Fruit fly (Drosophila melanogaster) whole organism, embryonic: ENCODE results near the gene CG10481.

Experiments used
- Abd-B ChIP-seq: fragments of 200-800 bp; sonication (Bioruptor generic); optimal IDR thresholded peaks from 2 replicates; lab custom pipeline; 2018; ENCODE audit warnings: missing biosample characterization, mild to moderate bottlenecking, missing genetic modification characterization, moderate library complexity
- CG10147 ChIP-seq: fragments of 200-800 bp; sonication (Bioruptor generic); optimal IDR thresholded peaks from 2 replicates; lab custom pipeline; 2019; ENCODE audit warnings: missing biosample characterization, mild to moderate bottlenecking, missing genetic modification characterization, moderate library complexity
- CG10654 ChIP-seq: fragments of 200-800 bp; sonication (Bioruptor generic); optimal IDR thresholded peaks from 2 replicates; lab custom pipeline; 2016; ENCODE audit warnings: missing biosample characterization, missing genetic modification characterization
- CG11723 ChIP-seq: fragments of 200-800 bp; sonication (Bioruptor generic); optimal IDR thresholded peaks from 2 replicates; lab custom pipeline; 2017; ENCODE audit warnings: missing biosample characterization, mild to moderate bottlenecking, missing genetic modification characterization
- CG13123 ChIP-seq: fragments of 200-800 bp; sonication (Bioruptor generic); optimal IDR thresholded peaks from 2 replicates; lab custom pipeline; 2016; ENCODE audit warnings: missing biosample characterization, missing genetic modification characterization
- CG15514 ChIP-seq: fragments of 200-800 bp; sonication (Bioruptor generic); optimal IDR thresholded peaks from 3 replicates; lab custom pipeline; 2017; ENCODE audit warnings: missing biosample characterization, missing genetic modification characterization, mild to moderate bottlenecking, moderate library complexity, missing genetic modification reagents
- CG16863 ChIP-seq: fragments of 200-800 bp; sonication (Bioruptor generic); optimal IDR thresholded peaks from 3 replicates; lab custom pipeline; 2016; ENCODE audit warnings: missing biosample characterization, missing genetic modification characterization
- CG18262 ChIP-seq: fragments of 200-800 bp; optimal IDR thresholded peaks from 3 replicates; lab custom pipeline; 2019; ENCODE audit warnings: missing biosample characterization, mild to moderate bottlenecking, missing genetic modification characterization, moderate library complexity
- CG18599 ChIP-seq: fragments of 200-800 bp; sonication (Bioruptor generic); optimal IDR thresholded peaks from 3 replicates; lab custom pipeline; 2017; ENCODE audit warnings: missing biosample characterization, missing genetic modification characterization, mild to moderate bottlenecking, moderate library complexity, missing genetic modification reagents
- CG2129 ChIP-seq: fragments of 200-800 bp; sonication (Bioruptor generic); IDR thresholded peaks from 2 replicates; pipeline ENCODE4 v1.3.6; 2022; ENCODE audit warnings: missing biosample characterization, missing genetic modification characterization; ENCODE audit not compliant: partially characterized antibody
- CG32772 ChIP-seq: fragments of 200-800 bp; sonication (Bioruptor generic); IDR thresholded peaks from 2 replicates; pipeline ENCODE4 v1.3.6; 2022; ENCODE audit warnings: missing biosample characterization, missing genetic modification characterization
- CG3847 ChIP-seq: fragments of 200-800 bp; sonication (Bioruptor generic); IDR thresholded peaks from 2 replicates; pipeline ENCODE4 v1.3.6; 2022; ENCODE audit warnings: missing biosample characterization, missing genetic modification characterization
- CG4328 ChIP-seq: fragments of 200-800 bp; sonication (Bioruptor generic); optimal IDR thresholded peaks from 3 replicates; lab custom pipeline; 2017; ENCODE audit warnings: missing biosample characterization, missing genetic modification reagents, missing genetic modification characterization
- CG4404 ChIP-seq: fragments of 200-800 bp; sonication (Bioruptor generic); IDR thresholded peaks from 2 replicates; pipeline ENCODE4 v1.3.6; 2022; ENCODE audit warnings: missing biosample characterization, missing genetic modification characterization
- CG4424 ChIP-seq: fragments of 200-800 bp; sonication (Bioruptor generic); optimal IDR thresholded peaks from 3 replicates; lab custom pipeline; 2016; ENCODE audit warnings: missing biosample characterization, missing genetic modification characterization
- CG4854 ChIP-seq: fragments of 200-800 bp; sonication (Bioruptor generic); optimal IDR thresholded peaks from 2 replicates; lab custom pipeline; 2016; ENCODE audit warnings: missing biosample characterization, missing genetic modification characterization, inconsistent platforms
- CG6175 ChIP-seq: fragments of 200-800 bp; sonication (Bioruptor generic); IDR thresholded peaks from 3 replicates; pipeline ENCODE4 v1.3.6; 2022; ENCODE audit warnings: missing biosample characterization, missing genetic modification characterization
- CG6654 ChIP-seq: fragments of 200-800 bp; sonication (Bioruptor generic); optimal IDR thresholded peaks from 2 replicates; lab custom pipeline; 2017; ENCODE audit warnings: missing biosample characterization, mild to moderate bottlenecking, missing genetic modification characterization
- CG9797 ChIP-seq: fragments of 200-800 bp; sonication (Bioruptor generic); optimal IDR thresholded peaks from 3 replicates; lab custom pipeline; 2018; ENCODE audit warnings: missing biosample characterization, mild to moderate bottlenecking, missing genetic modification characterization
- CTCF ChIP-seq: fragments of 200-800 bp; sonication (Bioruptor generic); optimal IDR thresholded peaks from 2 replicates; lab custom pipeline; 2017; ENCODE audit warnings: missing biosample characterization, mild to moderate bottlenecking, missing genetic modification characterization, moderate library complexity
- D19B ChIP-seq: fragments of 200-800 bp; sonication (Bioruptor generic); optimal IDR thresholded peaks from 2 replicates; lab custom pipeline; 2017; ENCODE audit warnings: missing biosample characterization, mild to moderate bottlenecking, missing genetic modification characterization
- Dad ChIP-seq: fragments of 200-800 bp; sonication (Bioruptor generic); optimal IDR thresholded peaks from 3 replicates; lab custom pipeline; 2016; ENCODE audit warnings: missing biosample characterization, missing genetic modification characterization
- Elba2 ChIP-seq: fragments of 200-800 bp; sonication (Bioruptor generic); optimal IDR thresholded peaks from 3 replicates; lab custom pipeline; 2016; ENCODE audit warnings: missing biosample characterization, missing genetic modification characterization
- Fer1 ChIP-seq: fragments of 200-800 bp; sonication (Bioruptor generic); optimal IDR thresholded peaks from 2 replicates; lab custom pipeline; 2017; ENCODE audit warnings: missing biosample characterization, mild to moderate bottlenecking, missing genetic modification characterization
- GATAe ChIP-seq: fragments of 200-800 bp; sonication (Bioruptor generic); conservative IDR thresholded peaks from 2 replicates; pipeline ENCODE4 v1.3.6; 2022; ENCODE audit warnings: missing biosample characterization, missing genetic modification characterization
- MTF-1 ChIP-seq: fragments of 200-800 bp; sonication (Bioruptor generic); optimal IDR thresholded peaks from 2 replicates; lab custom pipeline; 2018; ENCODE audit warnings: missing biosample characterization, mild to moderate bottlenecking, missing genetic modification characterization, borderline replicate concordance
- Myb ChIP-seq: fragments of 200-800 bp; sonication (Bioruptor generic); optimal IDR thresholded peaks from 2 replicates; lab custom pipeline; 2016; ENCODE audit warnings: missing biosample characterization, missing genetic modification characterization
- Rfx ChIP-seq: fragments of 200-800 bp; sonication (Bioruptor generic); IDR thresholded peaks from 2 replicates; pipeline ENCODE4 v1.3.6; 2022; ENCODE audit warnings: missing biosample characterization, missing genetic modification characterization
- Scr ChIP-seq: fragments of 200-800 bp; sonication (Bioruptor generic); IDR thresholded peaks from 2 replicates; pipeline ENCODE4 v1.3.6; 2022; ENCODE audit warnings: missing biosample characterization, missing genetic modification characterization; ENCODE audit not compliant: partially characterized antibody
- Xrp1 ChIP-seq: fragments of 200-800 bp; sonication (Bioruptor generic); IDR thresholded peaks from 2 replicates; pipeline ENCODE4 v1.3.6; 2022; ENCODE audit warnings: missing biosample characterization, missing genetic modification characterization
- ato ChIP-seq: fragments of 200-800 bp; sonication (Bioruptor generic); IDR thresholded peaks from 2 replicates; pipeline ENCODE4 v1.3.6; 2022; ENCODE audit warnings: missing biosample characterization, missing genetic modification characterization; ENCODE audit not compliant: partially characterized antibody
- bbx ChIP-seq: fragments of 200-800 bp; sonication (Bioruptor generic); IDR thresholded peaks from 2 replicates; pipeline ENCODE4 v1.3.6; 2022; ENCODE audit warnings: missing biosample characterization, missing genetic modification characterization; ENCODE audit not compliant: partially characterized antibody
- bcd ChIP-seq: fragments of 200-800 bp; sonication (Bioruptor generic); optimal IDR thresholded peaks from 2 replicates; lab custom pipeline; 2017; ENCODE audit warnings: missing biosample characterization, mild to moderate bottlenecking, missing genetic modification characterization
- caup ChIP-seq: fragments of 200-800 bp; sonication (Bioruptor generic); optimal IDR thresholded peaks from 3 replicates; lab custom pipeline; 2017; ENCODE audit warnings: missing biosample characterization, mild to moderate bottlenecking, missing genetic modification characterization, moderate library complexity; ENCODE audit not compliant: severe bottlenecking
- crp ChIP-seq, 2 experiments: fragments of 200-800 bp; sonication (Bioruptor generic); optimal IDR thresholded peaks; 2 replicates in 1 of 2; 3 replicates in 1 of 2; lab custom pipeline; 2017; ENCODE audit warnings: missing biosample characterization in 2 of 2, missing genetic modification characterization in 2 of 2, mild to moderate bottlenecking in 1 of 2, moderate library complexity in 1 of 2
- dati ChIP-seq: fragments of 200-800 bp; sonication (Bioruptor generic); IDR thresholded peaks from 2 replicates; pipeline ENCODE4 v1.3.6; 2022; ENCODE audit warnings: missing biosample characterization, missing genetic modification characterization
- dysf ChIP-seq: fragments of 200-800 bp; sonication (Bioruptor generic); IDR thresholded peaks from 3 replicates; pipeline ENCODE4 v1.3.6; 2022; ENCODE audit warnings: missing biosample characterization, missing genetic modification characterization
- emc ChIP-seq: fragments of 200-800 bp; sonication (Bioruptor generic); optimal IDR thresholded peaks from 2 replicates; lab custom pipeline; 2016; ENCODE audit warnings: missing biosample characterization, missing genetic modification characterization
- en ChIP-seq: fragments of 200-800 bp; sonication (Bioruptor generic); optimal IDR thresholded peaks from 2 replicates; lab custom pipeline; 2016; ENCODE audit warnings: missing biosample characterization, missing genetic modification characterization
- ftz-f1 ChIP-seq: fragments of 200-800 bp; sonication (Bioruptor generic); optimal IDR thresholded peaks from 2 replicates; lab custom pipeline; 2016; ENCODE audit warnings: missing biosample characterization, missing genetic modification characterization
- fu2 ChIP-seq: fragments of 200-800 bp; sonication (Bioruptor generic); optimal IDR thresholded peaks from 2 replicates; lab custom pipeline; 2016; ENCODE audit warnings: missing biosample characterization, missing genetic modification characterization
- gro ChIP-seq: fragments of 200-800 bp; sonication (Bioruptor generic); optimal IDR thresholded peaks from 2 replicates; lab custom pipeline; 2016; ENCODE audit warnings: missing biosample characterization, missing genetic modification characterization
- hkb ChIP-seq, 2 experiments: fragments of 200-800 bp in 1 of 2; fragments of >200 bp in 1 of 2; sonication (Bioruptor generic) in 1 of 2; IDR thresholded peaks in 1 of 2; optimal IDR thresholded peaks in 1 of 2; 2 replicates each; pipeline versions ENCODE4 v1.3.6 to Lab custom; 2017 to 2022; ENCODE audit warnings: missing biosample characterization in 1 of 2, missing genetic modification characterization in 1 of 2
- kni ChIP-seq: fragments of 200-800 bp; sonication (Bioruptor generic); optimal IDR thresholded peaks from 3 replicates; lab custom pipeline; 2017; ENCODE audit warnings: mild to moderate bottlenecking, missing biosample characterization, missing genetic modification reagents, missing genetic modification characterization
- mld ChIP-seq: fragments of 200-800 bp; sonication (Bioruptor generic); IDR thresholded peaks from 3 replicates; pipeline ENCODE4 v1.3.6; 2022; ENCODE audit warnings: missing biosample characterization, missing genetic modification characterization; ENCODE audit not compliant: partially characterized antibody
- pum ChIP-seq: fragments of 200-800 bp; sonication (Bioruptor generic); optimal IDR thresholded peaks from 2 replicates; lab custom pipeline; 2016; ENCODE audit warnings: missing biosample characterization, missing genetic modification characterization
- sd ChIP-seq: fragments of 200-800 bp; sonication (Bioruptor generic); optimal IDR thresholded peaks from 3 replicates; lab custom pipeline; 2018; ENCODE audit warnings: missing biosample characterization, mild to moderate bottlenecking, missing genetic modification characterization, moderate library complexity
- shn ChIP-seq: fragments of 200-800 bp; sonication (Bioruptor generic); optimal IDR thresholded peaks from 3 replicates; lab custom pipeline; 2016; ENCODE audit warnings: missing biosample characterization, missing genetic modification characterization
- slou ChIP-seq: fragments of 200-800 bp; sonication (Bioruptor generic); optimal IDR thresholded peaks from 3 replicates; lab custom pipeline; 2016; ENCODE audit warnings: missing biosample characterization, missing genetic modification characterization
- zen ChIP-seq: fragments of 200-800 bp; sonication (Bioruptor generic); optimal IDR thresholded peaks from 3 replicates; lab custom pipeline; 2018; ENCODE audit warnings: missing biosample characterization, mild to moderate bottlenecking, missing genetic modification characterization, moderate library complexity

Gene CG10481

dm6 chr2L:19887468-19887867 is 4.9 kb downstream of the CG10481 start (continued):
- peak; percentile 73 for TF ChIP-seq bcd
- peak; percentile 55 for TF ChIP-seq fu2 (GFP tag; lab: Kevin White, UChicago)
- TF ChIP-seq Xrp1 (GFP tag; lab: Robert Waterston, UW): peak; percentile 78; the same call in 1 of the 2 replicates
- TF ChIP-seq crp (GFP tag; optimal IDR thresholded peaks at IDR 0.05; lab: Kevin White, UChicago): peak in 1 of 2 experiments; percentile 20
- TF ChIP-seq Rfx (GFP tag; lab: Robert Waterston, UW): peak; percentile 88
- TF ChIP-seq CG6175 (GFP tag; lab: Robert Waterston, UW): no peak
- TF ChIP-seq dati (GFP tag; lab: Robert Waterston, UW): no peak
- TF ChIP-seq slou: peak; percentile 89
- peak; percentile 22 for TF ChIP-seq D19B (GFP tag; lab: Kevin White, UChicago)
- TF ChIP-seq CG18599 (GFP tag; lab: Kevin White, UChicago): peak; percentile 51
- peak; percentile 66 for TF ChIP-seq Fer1 (GFP tag; lab: Kevin White, UChicago)
- TF ChIP-seq CG11723 (GFP tag; lab: Kevin White, UChicago): no peak
- TF ChIP-seq CG3847: peak; percentile 80
- peak; percentile 33 for TF ChIP-seq bbx (GFP tag; lab: Robert Waterston, UW)
- TF ChIP-seq CG4854 (GFP tag; lab: Kevin White, UChicago): peak; percentile 62
- peak; percentile 69 for TF ChIP-seq caup (GFP tag; lab: Kevin White, UChicago)
- TF ChIP-seq GATAe: no peak
- peak; percentile 66 for TF ChIP-seq dysf (GFP tag; lab: Robert Waterston, UW)
- peak; percentile 77 for TF ChIP-seq shn (GFP tag; lab: Kevin White, UChicago)
- TF ChIP-seq mld: no peak
- peak; percentile 43 for TF ChIP-seq CG4328 (GFP tag; lab: Kevin White, UChicago)
- peak; percentile 64 for TF ChIP-seq CG18262
- TF ChIP-seq CG4424: peak; percentile 68
- TF ChIP-seq CG32772 (GFP tag; lab: Robert Waterston, UW): peak; percentile 64
- TF ChIP-seq CG15514: peak; percentile 88
- peak; percentile 0 for TF ChIP-seq sd (tag; lab: Kevin White, UChicago)
- peak; percentile 55 for TF ChIP-seq CG16863 (GFP tag; lab: Kevin White, UChicago)
- TF ChIP-seq pum: peak; percentile 76
- peak; percentile 48 for TF ChIP-seq CG13123 (GFP tag; lab: Kevin White, UChicago)
- no peak for TF ChIP-seq ftz-f1 (GFP tag; lab: Kevin White, UChicago)
- TF ChIP-seq Scr (GFP tag; lab: Robert Waterston, UW): no peak
- peak; percentile 11 for TF ChIP-seq gro (GFP tag; lab: Kevin White, UChicago)
- peak; percentile 96 for TF ChIP-seq zen
- peak; percentile 76 for TF ChIP-seq Abd-B (GFP tag; lab: Kevin White, UChicago)
- peak; percentile 98 for TF ChIP-seq CTCF (GFP tag; lab: Kevin White, UChicago)
- TF ChIP-seq en (GFP tag; lab: Kevin White, UChicago): peak; percentile 59
- TF ChIP-seq CG10654: peak; percentile 62
- TF ChIP-seq kni (GFP tag; lab: Kevin White, UChicago): peak; percentile 42
- peak; percentile 29 for TF ChIP-seq CG6654 (GFP tag; lab: Kevin White, UChicago)
- peak; percentile 32 for TF ChIP-seq Elba2
- peak; percentile 44; the same call in 1 of the 2 replicates for TF ChIP-seq ato (GFP tag; lab: Robert Waterston, UW)
- TF ChIP-seq hkb (optimal IDR thresholded peaks at IDR 0.05; lab: Kevin White, UChicago): no peak
- peak; percentile 13; the same call in 1 of the 2 replicates for TF ChIP-seq hkb (GFP tag; IDR thresholded peaks at IDR 0.05; lab: Robert Waterston, UW)
- no peak for TF ChIP-seq CG4404 (GFP tag; lab: Robert Waterston, UW)
- TF ChIP-seq CG10147 (GFP tag; lab: Kevin White, UChicago): peak; percentile 27
- TF ChIP-seq emc (GFP tag; lab: Kevin White, UChicago): peak; percentile 60
- TF ChIP-seq CG2129 (GFP tag; lab: Robert Waterston, UW): no peak
- peak; percentile 51 for TF ChIP-seq MTF-1 (GFP tag; lab: Kevin White, UChicago)
- TF ChIP-seq Myb (GFP tag; lab: Kevin White, UChicago): peak; percentile 46
- TF ChIP-seq CG9797 (GFP tag; lab: Kevin White, UChicago): no peak
- peak; percentile 48 for TF ChIP-seq Dad (GFP tag; lab: Kevin White, UChicago)
